Worm (Caenorhabditis elegans) whole organism, L4 larva: ENCODE data around the gene ran-1.

Experiments used
- D1046.2 ChIP-seq: fragments of 200-800 bp; sonication (Bioruptor generic); IDR thresholded peaks from 2 replicates; pipeline ENCODE4 v1.3.6; 2022; ENCODE audit warnings: missing genetic modification characterization, missing compliant biosample characterization
- ama-1 ChIP-seq: fragments of 150-350 bp; optimal IDR thresholded peaks from 2 replicates; lab custom pipeline; 2014; ENCODE audit warnings: inconsistent platforms, mixed read lengths
- arid-1 ChIP-seq: fragments of 200-800 bp; sonication (Bioruptor generic); conservative IDR thresholded peaks from 2 replicates; pipeline ENCODE4 v1.3.6; 2022; ENCODE audit warnings: missing genetic modification reagents, missing genetic modification characterization, missing compliant biosample characterization
- daf-12 ChIP-seq: fragments of 150-350 bp; optimal IDR thresholded peaks from 2 replicates; lab custom pipeline; 2014; ENCODE audit warnings: missing biosample characterization, missing genetic modification reagents, missing genetic modification characterization
- fos-1 ChIP-seq: fragments of 150-350 bp; optimal IDR thresholded peaks from 2 replicates; lab custom pipeline; 2014; ENCODE audit warnings: missing biosample characterization, missing genetic modification characterization
- mxl-3 ChIP-seq: fragments of 200-800 bp; sonication (Bioruptor generic); optimal IDR thresholded peaks from 2 replicates; lab custom pipeline; 2018; ENCODE audit warnings: mild to moderate bottlenecking, missing genetic modification characterization, missing compliant biosample characterization
- nhr-111 ChIP-seq: fragments of 200-800 bp; sonication (Bioruptor generic); optimal IDR thresholded peaks from 2 replicates; lab custom pipeline; 2018; ENCODE audit warnings: mild to moderate bottlenecking, missing genetic modification characterization, missing compliant biosample characterization
- nhr-28 ChIP-seq: fragments of 150-350 bp; optimal IDR thresholded peaks from 2 replicates; lab custom pipeline; 2014; ENCODE audit warnings: missing biosample characterization, missing genetic modification characterization
- php-3 ChIP-seq: fragments of 200-800 bp; sonication (Bioruptor generic); IDR thresholded peaks from 2 replicates; pipeline ENCODE4 v1.3.6; 2022; ENCODE audit warnings: missing genetic modification reagents, missing genetic modification characterization, missing compliant biosample characterization
- skn-1 ChIP-seq: fragments of 150-350 bp; optimal IDR thresholded peaks from 2 replicates; lab custom pipeline; 2014; ENCODE audit warnings: missing biosample characterization, missing genetic modification characterization
- unc-130 ChIP-seq: sonication (generic microtip); optimal IDR thresholded peaks from 2 replicates; lab custom pipeline; 2016; ENCODE audit warnings: missing genetic modification reagents, missing genetic modification characterization, missing compliant biosample characterization
- zag-1 ChIP-seq: fragments of 150-350 bp; optimal IDR thresholded peaks from 2 replicates; lab custom pipeline; 2014; ENCODE audit warnings: missing biosample characterization, missing genetic modification characterization
- zip-2 ChIP-seq: fragments of 150-350 bp; optimal IDR thresholded peaks from 2 replicates; lab custom pipeline; 2014; ENCODE audit warnings: missing biosample characterization, missing genetic modification characterization
- ztf-7 ChIP-seq: fragments of 150-350 bp; optimal IDR thresholded peaks from 2 replicates; lab custom pipeline; 2014; ENCODE audit warnings: missing biosample characterization, missing genetic modification characterization

- TF ChIP-seq zip-2 (tag; lab: Kevin White, UChicago) (no peak), nhr-111 (GFP tag; lab: Kevin White, UChicago) (no peak), daf-12 (no peak), mxl-3 (GFP tag; lab: Kevin White, UChicago) (no peak), arid-1 (GFP tag; lab: Robert Waterston, UW) (no peak), nhr-28 (no peak), php-3 (GFP tag; lab: Robert Waterston, UW) (no peak), ama-1 (lab: Kevin White, UChicago) (no peak), unc-130 (no peak), D1046.2 (no peak), fos-1 (no peak), skn-1 (no peak), zag-1 (tag; lab: Kevin White, UChicago) (no peak), ztf-7 (tag; lab: Kevin White, UChicago) (no peak)
Measured at ce11 chrIII:10714541-10714940, 33.0 kb downstream of the ran-1 start.
